Fruit fly (Drosophila melanogaster): ENCODE data around the gene CG9663.

CG9663 gene

DNA sequence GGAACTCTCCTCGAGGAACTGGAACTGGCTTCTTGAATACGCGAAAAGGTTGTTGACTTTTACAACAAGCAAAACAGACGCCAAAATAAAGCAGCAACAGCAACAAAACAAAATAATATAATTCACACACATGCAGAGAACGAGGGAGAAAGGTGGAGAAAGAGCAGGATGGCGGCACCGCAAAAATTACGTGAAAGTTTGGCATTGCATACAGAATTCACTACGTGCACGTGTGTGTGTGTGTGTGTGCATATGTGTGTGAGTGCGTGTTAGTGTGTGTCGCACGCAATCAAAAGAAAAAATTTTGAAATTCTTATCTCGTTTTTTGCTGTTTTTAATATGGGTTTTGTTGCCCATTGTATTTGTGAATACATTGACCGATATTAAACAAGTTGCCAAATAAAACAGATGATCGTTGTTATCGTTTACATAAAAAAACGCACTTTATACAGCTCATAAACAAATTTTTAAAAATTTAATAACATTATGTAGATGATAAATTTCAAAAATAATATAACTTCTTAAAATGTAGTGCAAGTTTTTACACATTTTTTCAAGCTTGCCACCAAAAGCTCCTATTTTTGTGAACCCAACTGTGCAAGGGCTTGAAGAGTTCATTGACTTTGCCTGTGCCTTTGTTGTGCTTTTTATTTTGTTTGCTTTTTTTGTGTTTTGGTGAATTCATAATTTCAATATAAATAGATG is 38.5 kb upstream of the CG9663 start (continued):
- TF ChIP-seq so (GFP tag; IDR thresholded peaks at IDR 0.05): no peak
- no peak for TF ChIP-seq CG15601 (tag; optimal IDR thresholded peaks at IDR 0.05)
- TF ChIP-seq emc (GFP tag; optimal IDR thresholded peaks at IDR 0.05): no peak
- TF ChIP-seq mld (GFP tag; IDR thresholded peaks at IDR 0.05; ENCODE audit: partially characterized antibody): no peak
- no peak for TF ChIP-seq NFAT (GFP tag; IDR thresholded peaks at IDR 0.05)
- no peak for TF ChIP-seq Rx (GFP tag; IDR thresholded peaks at IDR 0.05)
- TF ChIP-seq corto (GFP tag; optimal IDR thresholded peaks at IDR 0.05): no peak
- TF ChIP-seq CG10366 (GFP tag; IDR thresholded peaks at IDR 0.05): 0 out of 2 replicates have a peak, but pooled peaks have one; percentile 21
- no peak for TF ChIP-seq CG13424 (tag; optimal IDR thresholded peaks at IDR 0.05)
- TF ChIP-seq Hr78 (GFP tag; optimal IDR thresholded peaks at IDR 0.05): no peak
- TF ChIP-seq kah (GFP tag; optimal IDR thresholded peaks at IDR 0.05): no peak
- no peak for TF ChIP-seq E2f2 (GFP tag; IDR thresholded peaks at IDR 0.05)
- TF ChIP-seq CG7357 (GFP tag; IDR thresholded peaks at IDR 0.05): no peak
- TF ChIP-seq CG42726 (GFP tag; IDR thresholded peaks at IDR 0.05; ENCODE audit: partially characterized antibody): no peak
- TF ChIP-seq Dref (GFP tag; IDR thresholded peaks at IDR 0.05): no peak
- TF ChIP-seq CG2889 (GFP tag; IDR thresholded peaks at IDR 0.05): no peak
- no peak for TF ChIP-seq btn (GFP tag; optimal IDR thresholded peaks at IDR 0.05)
- TF ChIP-seq Adf1 (GFP tag; IDR thresholded peaks at IDR 0.05): no peak
- TF ChIP-seq CG15479 (GFP tag; optimal IDR thresholded peaks at IDR 0.05): no peak
- no peak for TF ChIP-seq Six4 (GFP tag; optimal IDR thresholded peaks at IDR 0.05)
- no peak for TF ChIP-seq CG13894 (tag; optimal IDR thresholded peaks at IDR 0.05)
- TF ChIP-seq sens (GFP tag): no peak
- no peak for TF ChIP-seq CG15269 (tag; optimal IDR thresholded peaks at IDR 0.05)
- TF ChIP-seq Dip3 (GFP tag; optimal IDR thresholded peaks at IDR 0.05): no peak
- no peak for TF ChIP-seq bab2 (GFP tag; optimal IDR thresholded peaks at IDR 0.05)
- TF ChIP-seq Fer1 (GFP tag; optimal IDR thresholded peaks at IDR 0.05): no peak
- TF ChIP-seq ara (GFP tag; IDR thresholded peaks at IDR 0.05): no peak
- TF ChIP-seq Chrac-16 (GFP tag; optimal IDR thresholded peaks at IDR 0.05): peak; percentile 11
- peak; percentile 67 for TF ChIP-seq gem (tag; optimal IDR thresholded peaks at IDR 0.05)
- TF ChIP-seq CG5180 (GFP tag; optimal IDR thresholded peaks at IDR 0.05): no peak
- TF ChIP-seq Spps (tag; optimal IDR thresholded peaks at IDR 0.05): no peak
- TF ChIP-seq jumu (GFP tag; optimal IDR thresholded peaks at IDR 0.05): no peak
- TF ChIP-seq CG10979 (tag; optimal IDR thresholded peaks at IDR 0.05): peak; percentile 22
- TF ChIP-seq pros (GFP tag; optimal IDR thresholded peaks at IDR 0.05): no peak
- TF ChIP-seq CG4328 (GFP tag; optimal IDR thresholded peaks at IDR 0.05): no peak
- TF ChIP-seq Sry-β (GFP tag; optimal IDR thresholded peaks at IDR 0.05): no peak
- TF ChIP-seq CG1647 (GFP tag; optimal IDR thresholded peaks at IDR 0.05): no peak
- TF ChIP-seq CG15073 (GFP tag; optimal IDR thresholded peaks at IDR 0.05): no peak
- no peak for TF ChIP-seq CG3726 (GFP tag; IDR thresholded peaks at IDR 0.05)
- no peak for TF ChIP-seq aop (GFP tag; IDR thresholded peaks at IDR 0.05)
- TF ChIP-seq HmgD (GFP tag; optimal IDR thresholded peaks at IDR 0.05): no peak
- peak in 1 of 3 experiments; percentile 15 for TF ChIP-seq lola (GFP tag; optimal IDR thresholded peaks at IDR 0.05)
- no peak for TF ChIP-seq MTF-1 (GFP tag; optimal IDR thresholded peaks at IDR 0.05; ENCODE audit: borderline replicate concordance)
- no peak for TF ChIP-seq p53 (GFP tag; optimal IDR thresholded peaks at IDR 0.05)
- TF ChIP-seq usp (GFP tag; optimal IDR thresholded peaks at IDR 0.05): no peak
- no peak for TF ChIP-seq maf-S (GFP tag; optimal IDR thresholded peaks at IDR 0.05)
- no peak for TF ChIP-seq CG11723 (GFP tag; optimal IDR thresholded peaks at IDR 0.05)
- no peak for TF ChIP-seq CHES-1-like (GFP tag; optimal IDR thresholded peaks at IDR 0.05)
- no peak for TF ChIP-seq CG12769 (tag; optimal IDR thresholded peaks at IDR 0.05)
- no peak for TF ChIP-seq bowl (GFP tag; IDR thresholded peaks at IDR 0.05)
